Fruit fly (Drosophila melanogaster): ENCODE results near the gene exex.
A peak's percentile ranks its signal among the peaks of the same experiment; 100 is the strongest.

The exex gene

DNA sequence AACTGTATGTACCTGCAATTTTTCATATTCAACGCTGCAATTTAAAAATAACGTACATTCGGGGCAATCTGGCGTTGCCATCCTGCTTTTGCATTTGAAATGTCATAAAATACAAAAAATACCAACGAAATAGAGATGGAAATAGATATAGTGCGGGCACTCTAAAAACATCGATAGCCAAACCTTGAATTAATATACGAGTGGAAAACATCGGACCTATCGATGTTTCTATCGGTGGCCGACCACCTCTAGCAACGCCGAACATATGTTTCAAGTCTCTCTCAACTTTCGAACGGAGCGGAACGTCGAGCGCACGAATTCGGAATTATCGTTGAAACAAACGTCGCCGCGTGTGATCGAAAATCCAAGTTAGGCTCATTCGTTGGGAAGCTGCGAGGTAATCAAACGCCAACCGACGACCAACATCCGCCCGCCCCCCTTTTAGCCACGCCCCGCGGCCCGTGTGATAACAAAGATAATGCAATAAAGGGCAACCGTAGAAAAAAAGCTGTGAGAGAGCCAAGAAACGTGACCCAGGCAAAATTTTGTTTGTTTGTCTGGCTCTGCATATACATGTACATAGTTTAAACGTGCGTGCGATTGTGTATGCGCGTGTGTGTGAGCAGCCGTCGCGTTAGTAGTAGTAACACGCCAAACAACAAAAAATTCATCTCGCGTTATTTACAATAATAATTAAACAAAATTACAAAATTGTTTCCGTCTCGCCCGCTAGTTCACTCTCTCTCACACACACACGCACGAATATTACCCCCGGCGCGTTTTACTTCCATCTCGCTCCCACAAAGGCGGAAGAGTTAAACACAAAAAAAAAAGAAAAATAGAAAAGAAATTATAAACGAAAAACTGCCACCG is 31.0 kb downstream of the exex start, which contains the start of gene nmo (continued):
- TF ChIP-seq bcd (GFP tag; optimal IDR thresholded peaks at IDR 0.05), result no peak
- no peak for TF ChIP-seq CG11560 (tag; IDR thresholded peaks at IDR 0.05)
- TF ChIP-seq dpn (GFP tag; optimal IDR thresholded peaks at IDR 0.05), result peak in 1 of 2 experiments; percentile 5
- TF ChIP-seq CG17328 (GFP tag; IDR thresholded peaks at IDR 0.05), result no peak
- no peak for TF ChIP-seq cas (GFP tag; IDR thresholded peaks at IDR 0.05)
- TF ChIP-seq prd (optimal IDR thresholded peaks at IDR 0.05), result no peak
- TF ChIP-seq prd (GFP tag; IDR thresholded peaks at IDR 0.05), result no peak
- TF ChIP-seq kni (GFP tag; optimal IDR thresholded peaks at IDR 0.05), result peak; percentile 1
- no peak for TF ChIP-seq CG4730 (GFP tag; IDR thresholded peaks at IDR 0.05)
- TF ChIP-seq CG7928 (GFP tag; optimal IDR thresholded peaks at IDR 0.05), result no peak
- no peak for TF ChIP-seq nerfin-2 (GFP tag; IDR thresholded peaks at IDR 0.05; ENCODE audit: partially characterized antibody)
- no peak for TF ChIP-seq Usf (GFP tag; optimal IDR thresholded peaks at IDR 0.05)
- no peak for TF ChIP-seq usp (GFP tag; optimal IDR thresholded peaks at IDR 0.05)
- no peak for TF ChIP-seq CG18476 (GFP tag; optimal IDR thresholded peaks at IDR 0.05)
- TF ChIP-seq gt (GFP tag; IDR thresholded peaks at IDR 0.05), result no peak
- peak; percentile 50 for TF ChIP-seq CG6272 (GFP tag; IDR thresholded peaks at IDR 0.05)
- TF ChIP-seq CG18764 (GFP tag; optimal IDR thresholded peaks at IDR 0.05), result peak; percentile 9
- TF ChIP-seq tio (GFP tag; optimal IDR thresholded peaks at IDR 0.05), result no peak
- no peak for TF ChIP-seq B-H1 (GFP tag; IDR thresholded peaks at IDR 0.05)
- no peak for TF ChIP-seq NC2α (GFP tag; optimal IDR thresholded peaks at IDR 0.05)
- no peak for TF ChIP-seq CG43689 (GFP tag; IDR thresholded peaks at IDR 0.05)
- TF ChIP-seq CG17361 (GFP tag; IDR thresholded peaks at IDR 0.05), result no peak
- TF ChIP-seq HmgD (GFP tag; optimal IDR thresholded peaks at IDR 0.05), result no peak
- no peak for TF ChIP-seq bigmax (GFP tag; optimal IDR thresholded peaks at IDR 0.05)
- peak; percentile 43 for TF ChIP-seq zen (tag; optimal IDR thresholded peaks at IDR 0.05)
- no peak for TF ChIP-seq Blimp-1 (GFP tag; optimal IDR thresholded peaks at IDR 0.05)
- no peak for TF ChIP-seq ems (GFP tag; optimal IDR thresholded peaks at IDR 0.05)
- peak; percentile 14 for TF ChIP-seq nau (GFP tag; optimal IDR thresholded peaks at IDR 0.05)
- TF ChIP-seq Med (GFP tag), result peak; percentile 92
- TF ChIP-seq Trl (optimal IDR thresholded peaks at IDR 0.05), result peak in 1 of 2 experiments; percentile 37
- peak; percentile 52 for TF ChIP-seq Trl (GFP tag; optimal IDR thresholded peaks at IDR 0.05)
- no peak for TF ChIP-seq disco-r (GFP tag; optimal IDR thresholded peaks at IDR 0.05)
- TF ChIP-seq CG12659 (GFP tag; optimal IDR thresholded peaks at IDR 0.05), result peak; percentile 41
- no peak for TF ChIP-seq CG5953 (GFP tag; IDR thresholded peaks at IDR 0.05)
- no peak for TF ChIP-seq CG4282 (GFP tag; optimal IDR thresholded peaks at IDR 0.05)
- TF ChIP-seq ci (GFP tag; IDR thresholded peaks at IDR 0.05), result no peak
- no peak for TF ChIP-seq CG33557 (GFP tag; optimal IDR thresholded peaks at IDR 0.05)
- no peak for TF ChIP-seq Hsf (GFP tag; optimal IDR thresholded peaks at IDR 0.05)
- TF ChIP-seq CG7357 (GFP tag; IDR thresholded peaks at IDR 0.05), result no peak
- TF ChIP-seq CrebB (tag; optimal IDR thresholded peaks at IDR 0.05), result peak; percentile 14
- TF ChIP-seq HLH4C (GFP tag; IDR thresholded peaks at IDR 0.05; ENCODE audit: partially characterized antibody), result no peak
- peak; percentile 29 for TF ChIP-seq repo (GFP tag; optimal IDR thresholded peaks at IDR 0.05)
- no peak for TF ChIP-seq CG34224 (GFP tag; IDR thresholded peaks at IDR 0.05; ENCODE audit: partially characterized antibody)
- TF ChIP-seq CG12744 (GFP tag; optimal IDR thresholded peaks at IDR 0.05), result no peak
- peak; percentile 9 for TF ChIP-seq PHDP (tag; optimal IDR thresholded peaks at IDR 0.05)
- no peak for TF ChIP-seq Atf6 (GFP tag; IDR thresholded peaks at IDR 0.05)
- no peak for TF ChIP-seq grn (GFP tag; optimal IDR thresholded peaks at IDR 0.05)
- no peak for TF ChIP-seq CG6791 (GFP tag; IDR thresholded peaks at IDR 0.05; ENCODE audit: partially characterized antibody)
- TF ChIP-seq Dip2 (GFP tag; IDR thresholded peaks at IDR 0.05), result no peak
- TF ChIP-seq CG11456 (GFP tag; IDR thresholded peaks at IDR 0.05), result no peak
- no peak for TF ChIP-seq CG13424 (tag; optimal IDR thresholded peaks at IDR 0.05)

Measured in whole organism, embryonic.